Fruit fly (Drosophila melanogaster): ENCODE measurements around the gene CG10479.

The CG10479 gene

dm6 chr3L:5974575-5975421, 1.0 kb downstream of the CG10479 start (continued):
- TF ChIP-seq Camta (GFP tag; optimal IDR thresholded peaks at IDR 0.05) = peak; percentile 73
- TF ChIP-seq CG8281 (tag; optimal IDR thresholded peaks at IDR 0.05) = no peak
- TF ChIP-seq Deaf1 (tag; optimal IDR thresholded peaks at IDR 0.05) = peak; percentile 37
- no peak for TF ChIP-seq CG9876 (GFP tag; optimal IDR thresholded peaks at IDR 0.05)
- TF ChIP-seq gem (tag; optimal IDR thresholded peaks at IDR 0.05) = peak; percentile 55
- TF ChIP-seq Drgx (GFP tag; IDR thresholded peaks at IDR 0.05) = no peak
- peak in 1 of 2 experiments; percentile 76 for TF ChIP-seq eve (GFP tag; optimal IDR thresholded peaks at IDR 0.05)
- TF ChIP-seq Antp (GFP tag; optimal IDR thresholded peaks at IDR 0.05) = no peak
- peak; percentile 95 for TF ChIP-seq Awh (GFP tag; IDR thresholded peaks at IDR 0.05)
- TF ChIP-seq B-H2 (GFP tag; optimal IDR thresholded peaks at IDR 0.05) = no peak
- no peak for TF ChIP-seq hbn (GFP tag; IDR thresholded peaks at IDR 0.05; ENCODE audit: partially characterized antibody)
- no peak for TF ChIP-seq Xbp1 (GFP tag; optimal IDR thresholded peaks at IDR 0.05)
- peak; percentile 54 for TF ChIP-seq zfh1 (GFP tag; IDR thresholded peaks at IDR 0.05)
- peak; percentile 78 for TF ChIP-seq Asciz (GFP tag; optimal IDR thresholded peaks at IDR 0.05)
- TF ChIP-seq lab (GFP tag; optimal IDR thresholded peaks at IDR 0.05) = peak; percentile 40
- TF ChIP-seq CG2199 (GFP tag; IDR thresholded peaks at IDR 0.05) = peak; percentile 71; the same call in 1 of the 3 replicates
- TF ChIP-seq gro (GFP tag; optimal IDR thresholded peaks at IDR 0.05) = no peak
- peak; percentile 23 for TF ChIP-seq scrt (GFP tag; optimal IDR thresholded peaks at IDR 0.05)
- no peak for TF ChIP-seq Fer1 (GFP tag; optimal IDR thresholded peaks at IDR 0.05)
- no peak for TF ChIP-seq Atf3 (GFP tag; optimal IDR thresholded peaks at IDR 0.05)
- peak; percentile 52 for TF ChIP-seq CG1529 (GFP tag; optimal IDR thresholded peaks at IDR 0.05)
- TF ChIP-seq br (optimal IDR thresholded peaks at IDR 0.05) = no peak
- peak in 1 of 3 experiments; percentile 65 for TF ChIP-seq lola (GFP tag; optimal IDR thresholded peaks at IDR 0.05)
- TF ChIP-seq otp (GFP tag; IDR thresholded peaks at IDR 0.05) = peak; percentile 72; the same call in 1 of the 3 replicates
- peak; percentile 29 for TF ChIP-seq CG18476 (GFP tag; optimal IDR thresholded peaks at IDR 0.05)
- TF ChIP-seq peb (GFP tag; IDR thresholded peaks at IDR 0.05) = 0 out of 2 replicates have a peak, but pooled peaks have one; percentile 20
- peak; percentile 71 for TF ChIP-seq CG12236 (GFP tag; optimal IDR thresholded peaks at IDR 0.05)
- no peak for TF ChIP-seq dati (GFP tag; IDR thresholded peaks at IDR 0.05)
- peak; percentile 6 for TF ChIP-seq caup (GFP tag; optimal IDR thresholded peaks at IDR 0.05; ENCODE audit: severe bottlenecking)
- no peak for TF ChIP-seq fu2 (GFP tag; optimal IDR thresholded peaks at IDR 0.05)
- TF ChIP-seq Hr39 (optimal IDR thresholded peaks at IDR 0.05) = no peak
- no peak for TF ChIP-seq sna (GFP tag; IDR thresholded peaks at IDR 0.05; ENCODE audit: partially characterized antibody)
- TF ChIP-seq MESR4 (GFP tag; optimal IDR thresholded peaks at IDR 0.05) = no peak
- peak; percentile 35 for TF ChIP-seq D19A (tag; optimal IDR thresholded peaks at IDR 0.05)
- no peak for TF ChIP-seq az2 (GFP tag; optimal IDR thresholded peaks at IDR 0.05)
- peak; percentile 85 for TF ChIP-seq CG15696 (tag; optimal IDR thresholded peaks at IDR 0.05)
- TF ChIP-seq al (GFP tag; IDR thresholded peaks at IDR 0.05) = no peak
- TF ChIP-seq CG18619 (GFP tag; optimal IDR thresholded peaks at IDR 0.05) = peak; percentile 28
- peak; percentile 5 for TF ChIP-seq bcd (GFP tag; optimal IDR thresholded peaks at IDR 0.05)
- no peak for TF ChIP-seq Usf (GFP tag; optimal IDR thresholded peaks at IDR 0.05)
- TF ChIP-seq Opbp (GFP tag; IDR thresholded peaks at IDR 0.05; ENCODE audit: partially characterized antibody) = no peak
- no peak for TF ChIP-seq so (GFP tag; IDR thresholded peaks at IDR 0.05)
- TF ChIP-seq CG17912 (GFP tag; optimal IDR thresholded peaks at IDR 0.05) = no peak
- TF ChIP-seq psq (GFP tag; optimal IDR thresholded peaks at IDR 0.05) = peak; percentile 33
- TF ChIP-seq Med (GFP tag) = peak; percentile 70
- TF ChIP-seq Rfx (GFP tag; IDR thresholded peaks at IDR 0.05) = no peak
- peak; percentile 50 for TF ChIP-seq CG8089 (GFP tag; optimal IDR thresholded peaks at IDR 0.05)
- TF ChIP-seq CG11085 (GFP tag; IDR thresholded peaks at IDR 0.05) = no peak
- no peak for TF ChIP-seq CG12942 (GFP tag; optimal IDR thresholded peaks at IDR 0.05)
- no peak for TF ChIP-seq fd3F (GFP tag; optimal IDR thresholded peaks at IDR 0.05)

All from whole organism, embryonic.